Worm (Caenorhabditis elegans) whole organism, L1 larva: ENCODE data around the gene C03B1.2.
A peak's percentile ranks its signal among the peaks of the same experiment; 100 is the strongest.

Experiments used
- blmp-1 ChIP-seq: fragments of 150-350 bp; optimal IDR thresholded peaks from 2 replicates; lab custom pipeline; 2014; ENCODE audit warnings: missing biosample characterization, missing genetic modification characterization
- ceh-82 ChIP-seq, 3 experiments: fragments of 150-350 bp in 1 of 3; sonication (generic microtip) in 2 of 3; optimal IDR thresholded peaks; 2 replicates each; lab custom pipeline; 2014 to 2017; ENCODE audit warnings: missing biosample characterization in 3 of 3, missing genetic modification characterization in 3 of 3
- ceh-88 ChIP-seq: fragments of 200-800 bp; sonication (Bioruptor generic); IDR thresholded peaks from 2 replicates; pipeline ENCODE4 v1.3.6; 2022; ENCODE audit warnings: missing genetic modification characterization, missing compliant biosample characterization
- dsc-1 ChIP-seq: sonication (generic microtip); optimal IDR thresholded peaks from 2 replicates; lab custom pipeline; 2016; ENCODE audit warnings: mild to moderate bottlenecking, missing genetic modification characterization, missing compliant biosample characterization
- efl-1 ChIP-seq, 4 experiments: fragments of 150-350 bp; optimal IDR thresholded peaks in 3 of 4; peaks in 1 of 4; 1 replicate in 1 of 4; 2 replicates in 3 of 4; lab custom pipeline; 2014; ENCODE audit warnings: missing biosample characterization in 2 of 4, missing genetic modification characterization in 2 of 4, missing genetic modification reagents in 2 of 4
- elt-3 ChIP-seq, 6 experiments: fragments of 150-350 bp in 1 of 6; sonication (generic microtip); optimal IDR thresholded peaks; 2 replicates each; lab custom pipeline; 2017 to 2018; ENCODE audit warnings: missing biosample characterization in 6 of 6, missing genetic modification characterization in 6 of 6, inconsistent platforms in 1 of 6
- fkh-10 ChIP-seq: sonication (generic microtip); optimal IDR thresholded peaks from 2 replicates; lab custom pipeline; 2017; ENCODE audit warnings: missing biosample characterization, missing genetic modification reagents, missing genetic modification characterization
- lin-14 ChIP-seq: fragments of 200-800 bp; sonication (Bioruptor generic); optimal IDR thresholded peaks from 2 replicates; lab custom pipeline; 2018; ENCODE audit warnings: mild to moderate bottlenecking, missing genetic modification characterization, moderate library complexity, missing compliant biosample characterization
- lir-3 ChIP-seq: sonication (generic microtip); optimal IDR thresholded peaks from 2 replicates; lab custom pipeline; 2016; ENCODE audit warnings: mild to moderate bottlenecking, missing genetic modification characterization, moderate library complexity, missing compliant biosample characterization; ENCODE audit not compliant: poor library complexity
- lsy-2 ChIP-seq, 2 experiments: fragments of 150-350 bp; optimal IDR thresholded peaks; 2 replicates each; lab custom pipeline; 2014; ENCODE audit warnings: missing biosample characterization in 2 of 2, missing genetic modification characterization in 2 of 2
- mab-9 ChIP-seq: fragments of 200-800 bp; sonication (Bioruptor generic); IDR thresholded peaks from 2 replicates; pipeline ENCODE4 v1.3.6; 2022; ENCODE audit warnings: missing genetic modification reagents, missing genetic modification characterization, missing compliant biosample characterization
- mef-2 ChIP-seq: fragments of 150-350 bp; optimal IDR thresholded peaks from 2 replicates; lab custom pipeline; 2014; ENCODE audit warnings: missing biosample characterization, missing genetic modification characterization
- mep-1 ChIP-seq: fragments of 150-350 bp; optimal IDR thresholded peaks from 2 replicates; lab custom pipeline; 2014; ENCODE audit warnings: missing biosample characterization, missing genetic modification characterization
- nhr-20 ChIP-seq: sonication (generic microtip); optimal IDR thresholded peaks from 2 replicates; lab custom pipeline; 2016; ENCODE audit warnings: mild to moderate bottlenecking, missing genetic modification characterization, missing compliant biosample characterization
- nhr-28 ChIP-seq: fragments of 150-350 bp; optimal IDR thresholded peaks from 2 replicates; lab custom pipeline; 2014; ENCODE audit warnings: missing biosample characterization, missing genetic modification characterization
- nhr-76 ChIP-seq: sonication (generic microtip); optimal IDR thresholded peaks from 2 replicates; lab custom pipeline; 2017; ENCODE audit warnings: missing biosample characterization, missing genetic modification characterization
- nhr-84 ChIP-seq: sonication (generic microtip); optimal IDR thresholded peaks from 2 replicates; lab custom pipeline; 2017; ENCODE audit warnings: missing biosample characterization, missing genetic modification characterization
- nhr-85 ChIP-seq: sonication (generic microtip); peaks from one replicate; lab custom pipeline; 2016; ENCODE audit warnings: missing genetic modification characterization, inconsistent platforms, missing compliant biosample characterization
- pag-3 ChIP-seq: sonication (generic microtip); optimal IDR thresholded peaks from 2 replicates; lab custom pipeline; 2017; ENCODE audit warnings: missing genetic modification characterization, mild to moderate bottlenecking, missing compliant biosample characterization, antibody characterized with exemption, borderline replicate concordance; ENCODE audit not compliant: insufficient read depth
- snu-23 ChIP-seq: sonication (generic microtip); optimal IDR thresholded peaks from 2 replicates; lab custom pipeline; 2016; ENCODE audit warnings: missing genetic modification characterization, missing compliant biosample characterization
- tlp-1 ChIP-seq: fragments of 150-350 bp; optimal IDR thresholded peaks from 2 replicates; lab custom pipeline; 2014; ENCODE audit warnings: missing biosample characterization, missing genetic modification characterization
- unc-62 ChIP-seq: fragments of 150-350 bp; optimal IDR thresholded peaks from 2 replicates; lab custom pipeline; 2014; ENCODE audit warnings: missing biosample characterization, missing genetic modification reagents, missing genetic modification characterization
- vab-15 ChIP-seq: sonication (generic microtip); optimal IDR thresholded peaks from 2 replicates; lab custom pipeline; 2017; ENCODE audit warnings: missing genotype, mild to moderate bottlenecking, missing genetic modification characterization, missing compliant biosample characterization

C03B1.2 gene

ce11 chrX:6416357-6417087 is 46.7 kb downstream of the C03B1.2 start, which contains the start of gene T22E5.6:
Gene T22E5.6 (minus strand): TSS chrX:6416407.
- TF ChIP-seq mab-9 (GFP tag; lab: Robert Waterston, UW) (no peak), blmp-1 (peak; percentile 74), lsy-2 (tag; optimal IDR thresholded peaks at IDR 0.05; lab: Kevin White, UChicago) (peak in 1 of 2 experiments; percentile 10), tlp-1 (tag; lab: Kevin White, UChicago) (no peak), lin-14 (GFP tag; lab: Kevin White, UChicago) (peak; percentile 65), elt-3 (tag; optimal IDR thresholded peaks at IDR 0.05; lab: Kevin White, UChicago) (peak in 2 of 6 experiments; percentile 20 to 37), pag-3 (tag; lab: Kevin White, UChicago) (no peak), nhr-85 (peak; percentile 83), nhr-28 (tag; lab: Kevin White, UChicago) (no peak), mep-1 (tag; lab: Kevin White, UChicago) (peak; percentile 40), snu-23 (GFP tag; lab: Kevin White, UChicago) (peak; percentile 37)

ce11 chrX:6419113-6419512 is 49.3 kb downstream of the C03B1.2 start:
- no peak for TF ChIP-seq tlp-1 (tag; lab: Kevin White, UChicago)
- TF ChIP-seq fkh-10 (GFP tag; lab: Kevin White, UChicago), result peak; percentile 64
- no peak for TF ChIP-seq nhr-76 (tag; lab: Kevin White, UChicago)
- TF ChIP-seq nhr-85, result no peak
- TF ChIP-seq dsc-1 (tag; lab: Kevin White, UChicago), result peak; percentile 35
- peak; percentile 48 for TF ChIP-seq lin-14 (GFP tag; lab: Kevin White, UChicago)

DNA sequence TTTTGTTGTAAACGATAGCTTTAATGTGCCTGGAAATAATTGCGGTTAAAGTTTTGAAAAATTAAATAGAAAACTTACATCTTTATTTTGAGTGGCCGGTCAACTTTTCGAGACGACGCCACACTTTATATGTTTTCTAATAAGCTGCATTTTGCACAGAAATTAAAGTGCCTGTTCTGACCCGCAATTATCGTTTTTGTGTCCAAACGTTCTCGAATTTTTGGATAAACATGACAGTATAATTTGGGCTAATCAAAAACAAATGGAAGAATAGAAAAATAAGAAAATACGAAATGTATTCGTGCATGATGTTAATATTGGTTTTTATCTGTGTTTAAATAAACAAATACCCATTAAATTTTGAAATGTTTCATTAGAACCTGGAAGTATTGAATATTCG is 50.9 kb downstream of the C03B1.2 start, which contains the start of gene K10C2.12:
TSS of gene K10C2.12 (minus strand) at position 101 of the 400 bp plus-strand sequence.
- TF ChIP-seq nhr-84 (tag; lab: Kevin White, UChicago) (no peak), ceh-82 (tag; optimal IDR thresholded peaks at IDR 0.05; lab: Kevin White, UChicago) (no peak), nhr-20 (tag; lab: Kevin White, UChicago) (no peak), efl-1 (optimal IDR thresholded peaks at IDR 0.05; lab: Kevin White, UChicago) (no peak), efl-1 (GFP tag; optimal IDR thresholded peaks at IDR 0.05 in 1 of 2; lab: Kevin White, UChicago) (no peak), vab-15 (tag; lab: Kevin White, UChicago) (no peak), unc-62 (no peak), mef-2 (tag; lab: Kevin White, UChicago) (no peak), ceh-88 (GFP tag; lab: Robert Waterston, UW) (no peak), lir-3 (tag; lab: Kevin White, UChicago) (no peak), elt-3 (tag; optimal IDR thresholded peaks at IDR 0.05; lab: Kevin White, UChicago) (no peak)
- TF ChIP-seq, all 84 proteins: peak for 0
